Worm (Caenorhabditis elegans) whole organism, young adult: ENCODE measurements around the gene rnh-1.0.

ENCODE experiments used
- Y56A3A.18 ChIP-seq: fragments of 200-800 bp; sonication (Bioruptor generic); IDR thresholded peaks from 2 replicates; pipeline ENCODE4 v1.3.6; 2022; ENCODE audit warnings: missing genetic modification reagents, missing genetic modification characterization, missing compliant biosample characterization
- ama-1 ChIP-seq, 3 experiments: fragments of 150-350 bp in 1 of 3; sonication (generic microtip) in 2 of 3; optimal IDR thresholded peaks; 2 replicates each; lab custom pipeline; 2014 to 2018; ENCODE audit warnings: missing biosample characterization in 2 of 3, missing genetic modification characterization in 2 of 3, missing genetic modification reagents in 2 of 3
- dpl-1 ChIP-seq: fragments of 150-350 bp; optimal IDR thresholded peaks from 2 replicates; lab custom pipeline; 2014; ENCODE audit warnings: missing biosample characterization, missing genetic modification reagents, missing genetic modification characterization
- hmg-1.2 ChIP-seq: fragments of 200-800 bp; sonication (Bioruptor generic); IDR thresholded peaks from 2 replicates; pipeline ENCODE4 v1.3.6; 2022; ENCODE audit warnings: missing genetic modification reagents, missing genetic modification characterization, missing compliant biosample characterization
- pha-4 ChIP-seq: fragments of 150-350 bp; sonication (generic microtip); optimal IDR thresholded peaks from 2 replicates; lab custom pipeline; 2014; ENCODE audit warnings: missing biosample characterization, missing genetic modification reagents, missing genetic modification characterization
- unc-62 ChIP-seq: fragments of 150-350 bp; optimal IDR thresholded peaks from 2 replicates; lab custom pipeline; 2014; ENCODE audit warnings: missing biosample characterization, missing genetic modification reagents, missing genetic modification characterization

DNA sequence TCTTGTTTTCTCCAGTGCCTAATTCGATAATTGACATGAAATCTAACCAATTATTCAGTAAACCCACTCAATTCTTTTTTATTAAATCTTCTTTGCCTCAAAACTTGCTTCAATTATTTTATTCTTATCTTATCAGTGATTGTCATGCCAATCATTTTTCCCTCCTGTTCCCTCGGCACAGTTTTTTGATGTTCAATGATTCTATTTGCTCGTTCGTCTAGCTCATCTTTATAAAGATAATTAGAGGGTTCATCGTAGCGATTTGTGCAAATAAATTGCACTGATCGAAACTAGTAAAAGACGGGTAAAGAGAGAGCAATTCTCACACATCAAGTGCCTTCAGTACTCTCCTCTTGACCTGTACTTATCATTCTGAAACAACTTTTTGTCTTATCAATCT is 27.5 kb upstream of the rnh-1.0 start:
- TF ChIP-seq dpl-1 (GFP tag; lab: Kevin White, UChicago) (no peak), hmg-1.2 (GFP tag; lab: Robert Waterston, UW) (no peak), Y56A3A.18 (no peak), pha-4 (tag; lab: Kevin White, UChicago) (no peak), ama-1 (optimal IDR thresholded peaks at IDR 0.05; lab: Kevin White, UChicago) (no peak), ama-1 (GFP tag; optimal IDR thresholded peaks at IDR 0.05; lab: Kevin White, UChicago) (no peak), unc-62 (GFP tag; lab: Kevin White, UChicago) (no peak)
